Fruit fly (Drosophila melanogaster) whole organism, pupa: Measurements from ENCODE around the gene pyd.

Experiments
- CG10348 ChIP-seq: fragments of 200-800 bp; sonication (Bioruptor generic); IDR thresholded peaks from 2 replicates; pipeline ENCODE4 v1.3.6; 2022; ENCODE audit warnings: missing biosample characterization, missing genetic modification characterization
- CG12605 ChIP-seq: fragments of 200-800 bp; sonication (Bioruptor generic); IDR thresholded peaks from 2 replicates; pipeline ENCODE4 v1.3.6; 2022; ENCODE audit warnings: missing biosample characterization, missing genetic modification characterization
- CG13204 ChIP-seq: fragments of 200-800 bp; sonication (Bioruptor generic); optimal IDR thresholded peaks from 2 replicates; lab custom pipeline; 2018; ENCODE audit warnings: missing biosample characterization, mild to moderate bottlenecking, missing genetic modification characterization, moderate library complexity
- CG14655 ChIP-seq: fragments of 200-800 bp; sonication (Bioruptor generic); optimal IDR thresholded peaks from 3 replicates; lab custom pipeline; 2017; ENCODE audit warnings: mild to moderate bottlenecking, missing biosample characterization, missing genetic modification reagents, missing genetic modification characterization
- CG15710 ChIP-seq: fragments of 200-800 bp; sonication (Bioruptor generic); optimal IDR thresholded peaks from 2 replicates; lab custom pipeline; 2018; ENCODE audit warnings: missing biosample characterization, mild to moderate bottlenecking, missing genetic modification characterization, moderate library complexity
- CG17806 ChIP-seq: fragments of 200-800 bp; sonication (Bioruptor generic); optimal IDR thresholded peaks from 2 replicates; lab custom pipeline; 2018; ENCODE audit warnings: missing biosample characterization, mild to moderate bottlenecking, missing genetic modification characterization, moderate library complexity
- CG32121 ChIP-seq: fragments of 200-800 bp; sonication (Bioruptor generic); IDR thresholded peaks from 2 replicates; pipeline ENCODE4 v1.3.6; 2022; ENCODE audit warnings: missing biosample characterization, missing genetic modification characterization
- CG34367 ChIP-seq: fragments of 200-800 bp; sonication (Bioruptor generic); optimal IDR thresholded peaks from 2 replicates; lab custom pipeline; 2018; ENCODE audit warnings: missing biosample characterization, mild to moderate bottlenecking, missing genetic modification characterization
- CG4496 ChIP-seq: fragments of 200-800 bp; sonication (Bioruptor generic); IDR thresholded peaks from 3 replicates; pipeline ENCODE4 v1.3.6; 2022; ENCODE audit warnings: missing biosample characterization, missing genetic modification characterization
- CG8159 ChIP-seq: fragments of 200-800 bp; sonication (Bioruptor generic); optimal IDR thresholded peaks from 3 replicates; lab custom pipeline; 2018; ENCODE audit warnings: missing biosample characterization, mild to moderate bottlenecking, missing genetic modification characterization, moderate library complexity
- CG8301 ChIP-seq: fragments of 200-800 bp; sonication (Bioruptor generic); optimal IDR thresholded peaks from 2 replicates; lab custom pipeline; 2018; ENCODE audit warnings: missing biosample characterization, mild to moderate bottlenecking, missing genetic modification characterization
- CG9948 ChIP-seq: fragments of 200-800 bp; sonication (Bioruptor generic); optimal IDR thresholded peaks from 2 replicates; lab custom pipeline; 2018; ENCODE audit warnings: missing biosample characterization, mild to moderate bottlenecking, missing genetic modification characterization, moderate library complexity
- D1 ChIP-seq: fragments of 200-800 bp; sonication (Bioruptor generic); optimal IDR thresholded peaks from 2 replicates; lab custom pipeline; 2018; ENCODE audit warnings: missing biosample characterization, mild to moderate bottlenecking, missing genetic modification characterization, moderate library complexity
- EcR ChIP-seq: fragments of 200-800 bp; sonication (Bioruptor generic); optimal IDR thresholded peaks from 3 replicates; lab custom pipeline; 2019; ENCODE audit warnings: missing biosample characterization, missing genetic modification characterization, mild to moderate bottlenecking, moderate library complexity, missing genetic modification reagents
- Ets98B ChIP-seq: fragments of 200-800 bp; sonication (Bioruptor generic); IDR thresholded peaks from 2 replicates; pipeline ENCODE4 v1.3.6; 2022; ENCODE audit warnings: missing biosample characterization, missing genetic modification characterization
- Pif1A ChIP-seq: fragments of 200-800 bp; sonication (Bioruptor generic); optimal IDR thresholded peaks from 3 replicates; lab custom pipeline; 2016; ENCODE audit warnings: missing biosample characterization, missing genetic modification characterization
- Pif1B ChIP-seq: fragments of 200-800 bp; sonication (Bioruptor generic); optimal IDR thresholded peaks from 3 replicates; lab custom pipeline; 2016; ENCODE audit warnings: missing biosample characterization, missing genetic modification characterization
- Snoo ChIP-seq: fragments of 200-800 bp; sonication (Bioruptor generic); optimal IDR thresholded peaks from 3 replicates; lab custom pipeline; 2017; ENCODE audit warnings: missing biosample characterization, mild to moderate bottlenecking, missing genetic modification characterization, inconsistent platforms
- fd96Ca ChIP-seq: fragments of 200-800 bp; sonication (Bioruptor generic); IDR thresholded peaks from 3 replicates; pipeline ENCODE4 v1.3.6; 2022; ENCODE audit warnings: missing biosample characterization, missing genetic modification characterization
- gl ChIP-seq: fragments of 200-800 bp; sonication (Bioruptor generic); optimal IDR thresholded peaks from 2 replicates; lab custom pipeline; 2018; ENCODE audit warnings: missing biosample characterization, mild to moderate bottlenecking, missing genetic modification characterization
- rn ChIP-seq: fragments of 200-800 bp; sonication (Bioruptor generic); IDR thresholded peaks from 2 replicates; pipeline ENCODE4 v1.3.6; 2022; ENCODE audit warnings: missing biosample characterization, missing genetic modification characterization

The pyd gene

dm6 chr3R:8976073-8976593, 44.4 kb upstream of the pyd start:
- TF ChIP-seq CG8301 (tag; lab: Kevin White, UChicago), result no peak
- TF ChIP-seq rn (GFP tag; lab: Robert Waterston, UW), result no peak
- TF ChIP-seq CG9948 (tag; lab: Kevin White, UChicago), result no peak
- TF ChIP-seq CG15710, result no peak
- TF ChIP-seq CG32121 (GFP tag; lab: Robert Waterston, UW), result no peak
- no peak for TF ChIP-seq Pif1A (GFP tag; lab: Kevin White, UChicago)
- TF ChIP-seq Pif1B (GFP tag; lab: Kevin White, UChicago), result no peak
- no peak for TF ChIP-seq CG10348
- no peak for TF ChIP-seq CG34367 (tag; lab: Kevin White, UChicago)
- TF ChIP-seq CG14655 (GFP tag; lab: Kevin White, UChicago), result no peak
- no peak for TF ChIP-seq EcR (GFP tag; lab: Kevin White, UChicago)

- TF ChIP-seq CG12605 (GFP tag; lab: Robert Waterston, UW) (peak; percentile 78), CG15710 (peak; percentile 28), Pif1B (GFP tag; lab: Kevin White, UChicago) (no peak), EcR (GFP tag; lab: Kevin White, UChicago) (peak; percentile 11), CG13204 (GFP tag; lab: Kevin White, UChicago) (peak; percentile 60), CG34367 (tag; lab: Kevin White, UChicago) (peak; percentile 22), D1 (tag; lab: Kevin White, UChicago) (no peak), Pif1A (GFP tag; lab: Kevin White, UChicago) (peak; percentile 58), CG9948 (tag; lab: Kevin White, UChicago) (peak; percentile 26), rn (GFP tag; lab: Robert Waterston, UW) (0 out of 2 replicates have a peak, but pooled peaks have one; percentile 4), CG4496 (GFP tag; lab: Robert Waterston, UW) (peak; percentile 66; the same call in 1 of the 3 replicates), CG17806 (tag; lab: Kevin White, UChicago) (no peak), CG10348 (no peak), Snoo (peak; percentile 29), gl (tag; lab: Kevin White, UChicago) (no peak), CG8159 (tag; lab: Kevin White, UChicago) (peak; percentile 18), fd96Ca (peak; percentile 68; the same call in 2 of the 3 replicates), CG14655 (GFP tag; lab: Kevin White, UChicago) (peak; percentile 30), CG32121 (GFP tag; lab: Robert Waterston, UW) (no peak), Ets98B (GFP tag; lab: Robert Waterston, UW) (peak; percentile 67), CG8301 (tag; lab: Kevin White, UChicago) (peak; percentile 29)
These were observed 40.1 kb upstream of the pyd start for dm6 chr3R:8971794-8972193.

dm6 chr3R:8970707-8971106, 39.0 kb upstream of the pyd start:
- TF ChIP-seq CG4496 (GFP tag; lab: Robert Waterston, UW) (no peak), gl (tag; lab: Kevin White, UChicago) (no peak), CG14655 (GFP tag; lab: Kevin White, UChicago) (no peak), D1 (tag; lab: Kevin White, UChicago) (no peak), CG13204 (GFP tag; lab: Kevin White, UChicago) (no peak), CG9948 (tag; lab: Kevin White, UChicago) (no peak), CG17806 (tag; lab: Kevin White, UChicago) (no peak), fd96Ca (no peak), CG12605 (GFP tag; lab: Robert Waterston, UW) (no peak), CG8159 (tag; lab: Kevin White, UChicago) (no peak), CG15710 (no peak), CG34367 (tag; lab: Kevin White, UChicago) (no peak), Ets98B (GFP tag; lab: Robert Waterston, UW) (no peak), CG8301 (tag; lab: Kevin White, UChicago) (no peak), Pif1B (GFP tag; lab: Kevin White, UChicago) (no peak), CG32121 (GFP tag; lab: Robert Waterston, UW) (no peak), Snoo (no peak), EcR (GFP tag; lab: Kevin White, UChicago) (no peak), rn (GFP tag; lab: Robert Waterston, UW) (no peak)

dm6 chr3R:8969926-8970306, 38.2 kb upstream of the pyd start:
- TF ChIP-seq Pif1B (GFP tag; lab: Kevin White, UChicago) (no peak), CG34367 (tag; lab: Kevin White, UChicago) (no peak), gl (tag; lab: Kevin White, UChicago) (no peak), CG9948 (tag; lab: Kevin White, UChicago) (no peak), Ets98B (GFP tag; lab: Robert Waterston, UW) (no peak), CG32121 (GFP tag; lab: Robert Waterston, UW) (no peak)

dm6 chr3R:8969301-8969925, 37.7 kb upstream of the pyd start:
- TF ChIP-seq Pif1B (GFP tag; lab: Kevin White, UChicago) (no peak), EcR (GFP tag; lab: Kevin White, UChicago) (peak; percentile 64), CG13204 (GFP tag; lab: Kevin White, UChicago) (peak; percentile 93)

dm6 chr3R:8968837-8969236, 37.1 kb upstream of the pyd start:
- TF ChIP-seq Pif1B (GFP tag; lab: Kevin White, UChicago) (peak; percentile 22), Ets98B (GFP tag; lab: Robert Waterston, UW) (no peak), gl (tag; lab: Kevin White, UChicago) (no peak), CG12605 (GFP tag; lab: Robert Waterston, UW) (no peak), Pif1A (GFP tag; lab: Kevin White, UChicago) (peak; percentile 38), CG9948 (tag; lab: Kevin White, UChicago) (peak; percentile 51), rn (GFP tag; lab: Robert Waterston, UW) (no peak), D1 (tag; lab: Kevin White, UChicago) (no peak), CG4496 (GFP tag; lab: Robert Waterston, UW) (no peak), CG8301 (tag; lab: Kevin White, UChicago) (peak; percentile 18), CG17806 (tag; lab: Kevin White, UChicago) (peak; percentile 19), CG10348 (no peak), Snoo (peak; percentile 38), CG14655 (GFP tag; lab: Kevin White, UChicago) (peak; percentile 20), CG8159 (tag; lab: Kevin White, UChicago) (peak; percentile 65), CG32121 (GFP tag; lab: Robert Waterston, UW) (no peak), CG15710 (peak; percentile 37), EcR (GFP tag; lab: Kevin White, UChicago) (no peak), CG34367 (tag; lab: Kevin White, UChicago) (peak; percentile 3), CG13204 (GFP tag; lab: Kevin White, UChicago) (no peak), fd96Ca (no peak)
